Worm (Caenorhabditis elegans) whole organism, L1 larva: Measurements from ENCODE around the gene prk-1.
A peak's percentile ranks its signal among the peaks of the same experiment; 100 is the strongest.

Source experiments
- C16A3.4 ChIP-seq: fragments of 150-350 bp; optimal IDR thresholded peaks from 2 replicates; lab custom pipeline; 2014; ENCODE audit warnings: missing biosample characterization, missing genetic modification characterization
- F16B12.6 ChIP-seq: fragments of 150-350 bp; optimal IDR thresholded peaks from 2 replicates; lab custom pipeline; 2014; ENCODE audit warnings: missing biosample characterization, missing genetic modification characterization
- aly-2 ChIP-seq: fragments of 150-350 bp; optimal IDR thresholded peaks from 2 replicates; lab custom pipeline; 2014; ENCODE audit warnings: missing biosample characterization, missing genetic modification characterization
- ama-1 ChIP-seq: fragments of 150-350 bp; optimal IDR thresholded peaks from 2 replicates; lab custom pipeline; 2014
- blmp-1 ChIP-seq: fragments of 150-350 bp; optimal IDR thresholded peaks from 2 replicates; lab custom pipeline; 2014; ENCODE audit warnings: missing biosample characterization, missing genetic modification characterization
- ceh-82 ChIP-seq, 3 experiments: fragments of 150-350 bp in 1 of 3; sonication (generic microtip) in 2 of 3; optimal IDR thresholded peaks; 2 replicates each; lab custom pipeline; 2014 to 2017; ENCODE audit warnings: missing biosample characterization in 3 of 3, missing genetic modification characterization in 3 of 3
- ceh-90 ChIP-seq: sonication (generic microtip); optimal IDR thresholded peaks from 2 replicates; lab custom pipeline; 2016; ENCODE audit warnings: missing genetic modification characterization, missing compliant biosample characterization
- dpl-1 ChIP-seq, 3 experiments: fragments of 150-350 bp in 2 of 3; sonication (generic microtip) in 1 of 3; optimal IDR thresholded peaks; 2 replicates each; lab custom pipeline; 2014 to 2017; ENCODE audit warnings: missing biosample characterization in 3 of 3, missing genetic modification characterization in 3 of 3, missing genetic modification reagents in 3 of 3
- dsc-1 ChIP-seq: sonication (generic microtip); optimal IDR thresholded peaks from 2 replicates; lab custom pipeline; 2016; ENCODE audit warnings: mild to moderate bottlenecking, missing genetic modification characterization, missing compliant biosample characterization
- efl-1 ChIP-seq, 4 experiments: fragments of 150-350 bp; optimal IDR thresholded peaks in 3 of 4; peaks in 1 of 4; 1 replicate in 1 of 4; 2 replicates in 3 of 4; lab custom pipeline; 2014; ENCODE audit warnings: missing biosample characterization in 2 of 4, missing genetic modification characterization in 2 of 4, missing genetic modification reagents in 2 of 4
- elt-3 ChIP-seq, 6 experiments: fragments of 150-350 bp in 1 of 6; sonication (generic microtip); optimal IDR thresholded peaks; 2 replicates each; lab custom pipeline; 2017 to 2018; ENCODE audit warnings: missing biosample characterization in 6 of 6, missing genetic modification characterization in 6 of 6, inconsistent platforms in 1 of 6
- fkh-10 ChIP-seq: sonication (generic microtip); optimal IDR thresholded peaks from 2 replicates; lab custom pipeline; 2017; ENCODE audit warnings: missing biosample characterization, missing genetic modification reagents, missing genetic modification characterization
- fkh-8 ChIP-seq: sonication (generic microtip); optimal IDR thresholded peaks from 2 replicates; lab custom pipeline; 2016; ENCODE audit warnings: mild to moderate bottlenecking, missing genetic modification characterization, missing compliant biosample characterization
- fos-1 ChIP-seq: fragments of 150-350 bp; optimal IDR thresholded peaks from 2 replicates; lab custom pipeline; 2014; ENCODE audit warnings: missing biosample characterization, missing genetic modification characterization
- grh-1 ChIP-seq: fragments of 200-800 bp; sonication (Bioruptor generic); IDR thresholded peaks from 2 replicates; pipeline ENCODE4 v1.3.6; 2022; ENCODE audit warnings: missing genetic modification reagents, missing genetic modification characterization, missing compliant biosample characterization
- hpl-2 ChIP-seq: fragments of 150-350 bp; optimal IDR thresholded peaks from 2 replicates; lab custom pipeline; 2014; ENCODE audit warnings: missing biosample characterization, missing genetic modification reagents, missing genetic modification characterization
- isw-1 ChIP-seq: fragments of 200-800 bp; sonication (Bioruptor generic); IDR thresholded peaks from 2 replicates; pipeline ENCODE4 v1.3.6; 2022; ENCODE audit warnings: missing genetic modification characterization, missing compliant biosample characterization
- jun-1 ChIP-seq: fragments of 150-350 bp; optimal IDR thresholded peaks from 2 replicates; lab custom pipeline; 2014; ENCODE audit warnings: missing biosample characterization, missing genetic modification reagents, missing genetic modification characterization
- lin-14 ChIP-seq: fragments of 200-800 bp; sonication (Bioruptor generic); optimal IDR thresholded peaks from 2 replicates; lab custom pipeline; 2018; ENCODE audit warnings: mild to moderate bottlenecking, missing genetic modification characterization, moderate library complexity, missing compliant biosample characterization
- lin-35 ChIP-seq, 2 experiments: fragments of 150-350 bp; optimal IDR thresholded peaks; 2 replicates each; lab custom pipeline; 2014; ENCODE audit warnings: missing biosample characterization in 2 of 2, missing genetic modification characterization in 2 of 2, missing genetic modification reagents in 2 of 2
- lsy-2 ChIP-seq, 2 experiments: fragments of 150-350 bp; optimal IDR thresholded peaks; 2 replicates each; lab custom pipeline; 2014; ENCODE audit warnings: missing biosample characterization in 2 of 2, missing genetic modification characterization in 2 of 2
- mdl-1 ChIP-seq, 2 experiments: fragments of 150-350 bp; optimal IDR thresholded peaks; 2 replicates each; lab custom pipeline; 2014 to 2017; ENCODE audit warnings: missing biosample characterization in 2 of 2, missing genetic modification characterization in 2 of 2, inconsistent platforms in 1 of 2
- mep-1 ChIP-seq: fragments of 150-350 bp; optimal IDR thresholded peaks from 2 replicates; lab custom pipeline; 2014; ENCODE audit warnings: missing biosample characterization, missing genetic modification characterization
- nhr-12 ChIP-seq: sonication (generic microtip); optimal IDR thresholded peaks from 2 replicates; lab custom pipeline; 2017; ENCODE audit warnings: missing biosample characterization, missing genetic modification characterization
- nhr-19 ChIP-seq: fragments of 200-800 bp; sonication (Bioruptor generic); conservative IDR thresholded peaks from 2 replicates; pipeline ENCODE4 v1.3.6; 2022; ENCODE audit warnings: missing genetic modification characterization, missing compliant biosample characterization
- nhr-71 ChIP-seq: sonication (generic microtip); optimal IDR thresholded peaks from 2 replicates; lab custom pipeline; 2016; ENCODE audit warnings: mild to moderate bottlenecking, missing genetic modification characterization, moderate library complexity, missing compliant biosample characterization
- nhr-77 ChIP-seq: fragments of 150-350 bp; optimal IDR thresholded peaks from 2 replicates; lab custom pipeline; 2014; ENCODE audit warnings: missing biosample characterization, missing genetic modification characterization
- pag-3 ChIP-seq: sonication (generic microtip); optimal IDR thresholded peaks from 2 replicates; lab custom pipeline; 2017; ENCODE audit warnings: missing genetic modification characterization, mild to moderate bottlenecking, missing compliant biosample characterization, antibody characterized with exemption, borderline replicate concordance; ENCODE audit not compliant: insufficient read depth
- pax-3 ChIP-seq: fragments of 200-800 bp; sonication (Bioruptor generic); optimal IDR thresholded peaks from 2 replicates; lab custom pipeline; 2018; ENCODE audit warnings: mild to moderate bottlenecking, missing genetic modification characterization, moderate library complexity, missing compliant biosample characterization
- skn-1 ChIP-seq: fragments of 150-350 bp; optimal IDR thresholded peaks from 2 replicates; lab custom pipeline; 2014; ENCODE audit warnings: missing biosample characterization, missing genetic modification characterization
- snu-23 ChIP-seq: sonication (generic microtip); optimal IDR thresholded peaks from 2 replicates; lab custom pipeline; 2016; ENCODE audit warnings: missing genetic modification characterization, missing compliant biosample characterization
- sox-4 ChIP-seq: sonication (generic microtip); optimal IDR thresholded peaks from 2 replicates; lab custom pipeline; 2016; ENCODE audit warnings: missing genetic modification characterization, missing compliant biosample characterization
- swsn-7 ChIP-seq: sonication (generic microtip); optimal IDR thresholded peaks from 2 replicates; lab custom pipeline; 2016; ENCODE audit warnings: missing genetic modification characterization, missing compliant biosample characterization
- tbx-2 ChIP-seq: sonication (generic microtip); optimal IDR thresholded peaks from 2 replicates; lab custom pipeline; 2016; ENCODE audit warnings: missing genetic modification characterization, missing compliant biosample characterization
- tlp-1 ChIP-seq: fragments of 150-350 bp; optimal IDR thresholded peaks from 2 replicates; lab custom pipeline; 2014; ENCODE audit warnings: missing biosample characterization, missing genetic modification characterization
- unc-86 ChIP-seq: sonication (generic microtip); optimal IDR thresholded peaks from 2 replicates; lab custom pipeline; 2016; ENCODE audit warnings: missing genetic modification characterization, missing compliant biosample characterization
- xbp-1 ChIP-seq: sonication (generic microtip); optimal IDR thresholded peaks from 2 replicates; lab custom pipeline; 2016; ENCODE audit warnings: missing genetic modification characterization, missing compliant biosample characterization
- ztf-11 ChIP-seq, 2 experiments: sonication (generic microtip); optimal IDR thresholded peaks; 2 replicates each; lab custom pipeline; 2016 to 2017; ENCODE audit warnings: missing genetic modification characterization in 2 of 2, missing biosample characterization in 1 of 2, missing compliant biosample characterization in 1 of 2
- ztf-4 ChIP-seq: fragments of 150-350 bp; optimal IDR thresholded peaks from 2 replicates; lab custom pipeline; 2014; ENCODE audit warnings: missing biosample characterization, missing genetic modification characterization

Gene prk-1

ce11 chrIII:6951435-6951834, 38.5 kb upstream of the prk-1 start (continued):
- TF ChIP-seq nhr-12 (tag; lab: Kevin White, UChicago) (no peak), ztf-4 (tag; lab: Kevin White, UChicago) (no peak), lsy-2 (tag; optimal IDR thresholded peaks at IDR 0.05; lab: Kevin White, UChicago) (peak in 1 of 2 experiments; percentile 43), elt-3 (tag; optimal IDR thresholded peaks at IDR 0.05; lab: Kevin White, UChicago) (no peak), tbx-2 (no peak), pag-3 (no peak), aly-2 (tag; lab: Kevin White, UChicago) (no peak), tlp-1 (tag; lab: Kevin White, UChicago) (no peak), lin-35 (GFP tag; optimal IDR thresholded peaks at IDR 0.05; lab: Kevin White, UChicago) (peak in 1 of 2 experiments; percentile 35), grh-1 (GFP tag; lab: Robert Waterston, UW) (no peak), blmp-1 (tag; lab: Kevin White, UChicago) (peak; percentile 90), fkh-8 (tag; lab: Kevin White, UChicago) (no peak), lin-14 (peak; percentile 54), snu-23 (GFP tag; lab: Kevin White, UChicago) (no peak)

ce11 chrIII:6953373-6953772, 36.6 kb upstream of the prk-1 start:
- TF ChIP-seq efl-1 (optimal IDR thresholded peaks at IDR 0.05; lab: Kevin White, UChicago) (no peak), efl-1 (GFP tag; optimal IDR thresholded peaks at IDR 0.05 in 1 of 2; lab: Kevin White, UChicago) (peak in 1 of 2 experiments; percentile 51), mep-1 (tag; lab: Kevin White, UChicago) (no peak)

ce11 chrIII:6953978-6954377, 36.0 kb upstream of the prk-1 start:
- no peak for TF ChIP-seq ztf-4 (tag; lab: Kevin White, UChicago)
- no peak for TF ChIP-seq efl-1 (optimal IDR thresholded peaks at IDR 0.05; lab: Kevin White, UChicago)
- peak in 1 of 2 experiments; percentile 72 for TF ChIP-seq efl-1 (GFP tag; optimal IDR thresholded peaks at IDR 0.05 in 1 of 2; lab: Kevin White, UChicago)
- no peak for TF ChIP-seq ztf-11 (tag; optimal IDR thresholded peaks at IDR 0.05; lab: Kevin White, UChicago)

ce11 chrIII:6955766-6956165, 34.2 kb upstream of the prk-1 start:
- TF ChIP-seq efl-1 (optimal IDR thresholded peaks at IDR 0.05; lab: Kevin White, UChicago), result no peak
- TF ChIP-seq efl-1 (GFP tag; optimal IDR thresholded peaks at IDR 0.05 in 1 of 2; lab: Kevin White, UChicago), result peak in 1 of 2 experiments; percentile 41
- TF ChIP-seq nhr-19, result no peak

ce11 chrIII:6958674-6959241, 31.2 kb upstream of the prk-1 start:
- peak; percentile 51 for TF ChIP-seq aly-2 (tag; lab: Kevin White, UChicago)
- no peak for TF ChIP-seq mdl-1 (tag; optimal IDR thresholded peaks at IDR 0.05; lab: Kevin White, UChicago)

- TF ChIP-seq dsc-1 (tag; lab: Kevin White, UChicago) (no peak), ceh-82 (tag; optimal IDR thresholded peaks at IDR 0.05; lab: Kevin White, UChicago) (peak in 1 of 3 experiments; percentile 36), lin-14 (peak; percentile 24), lsy-2 (tag; optimal IDR thresholded peaks at IDR 0.05; lab: Kevin White, UChicago) (peak; percentile 94 to 98), isw-1 (GFP tag; lab: Robert Waterston, UW) (0 out of 2 replicates have a peak, but pooled peaks have one; percentile 10), unc-86 (tag; lab: Kevin White, UChicago) (no peak), jun-1 (tag; lab: Kevin White, UChicago) (no peak), xbp-1 (peak; percentile 7), blmp-1 (tag; lab: Kevin White, UChicago) (peak; percentile 57), tbx-2 (peak; percentile 2), C16A3.4 (tag; lab: Kevin White, UChicago) (peak; percentile 67), ama-1 (lab: Kevin White, UChicago) (peak; percentile 40), nhr-71 (tag; lab: Kevin White, UChicago) (peak; percentile 34), snu-23 (GFP tag; lab: Kevin White, UChicago) (peak; percentile 49), efl-1 (optimal IDR thresholded peaks at IDR 0.05; lab: Kevin White, UChicago) (peak; percentile 68 to 70), efl-1 (GFP tag; optimal IDR thresholded peaks at IDR 0.05 in 1 of 2; lab: Kevin White, UChicago) (peak; percentile 71 to 95), fkh-10 (GFP tag; lab: Kevin White, UChicago) (peak; percentile 0), sox-4 (no peak), F16B12.6 (peak; percentile 90), mep-1 (tag; lab: Kevin White, UChicago) (peak; percentile 75), skn-1 (peak; percentile 91), mdl-1 (tag; optimal IDR thresholded peaks at IDR 0.05; lab: Kevin White, UChicago) (peak in 1 of 2 experiments; percentile 31), aly-2 (tag; lab: Kevin White, UChicago) (peak; percentile 31), hpl-2 (GFP tag; lab: Kevin White, UChicago) (no peak), fos-1 (no peak), swsn-7 (tag; lab: Kevin White, UChicago) (peak; percentile 9), nhr-77 (no peak), elt-3 (tag; optimal IDR thresholded peaks at IDR 0.05; lab: Kevin White, UChicago) (peak in 1 of 6 experiments; percentile 1), dpl-1 (GFP tag; optimal IDR thresholded peaks at IDR 0.05; lab: Kevin White, UChicago) (peak; percentile 52 to 78 (median 69)), pax-3 (tag; lab: Kevin White, UChicago) (no peak), ceh-90 (tag; lab: Kevin White, UChicago) (no peak)
These were observed 28.8 kb upstream of the prk-1 start for ce11 chrIII:6961167-6961566.
